Worm (Caenorhabditis elegans) whole organism, L4/young adult: ENCODE data around the gene metl-1.

Source experiments
- W03F9.2 ChIP-seq: fragments of 150-350 bp; optimal IDR thresholded peaks from 2 replicates; lab custom pipeline; 2014; ENCODE audit warnings: missing biosample characterization, missing genetic modification characterization
- dao-5 ChIP-seq: sonication (generic microtip); optimal IDR thresholded peaks from 2 replicates; lab custom pipeline; 2016; ENCODE audit warnings: missing genotype, missing genetic modification characterization, moderate library complexity, missing compliant biosample characterization
- him-1 ChIP-seq: sonication (generic microtip); optimal IDR thresholded peaks from 2 replicates; lab custom pipeline; 2016; ENCODE audit warnings: missing genotype, missing genetic modification reagents, missing genetic modification characterization, missing compliant biosample characterization

The metl-1 gene

ce11 chrII:11473525-11474181 is at the start of gene metl-1, which contains the start of gene W02B12.11:
metl-1 (minus strand) TSS chrII:11473575.
W02B12.11 (plus strand) TSS chrII:11473861.
- peak; percentile 38 for TF ChIP-seq him-1 (tag; lab: Kevin White, UChicago)
- no peak for TF ChIP-seq dao-5 (tag; lab: Kevin White, UChicago)
- TF ChIP-seq W03F9.2, result peak; percentile 85

DNA sequence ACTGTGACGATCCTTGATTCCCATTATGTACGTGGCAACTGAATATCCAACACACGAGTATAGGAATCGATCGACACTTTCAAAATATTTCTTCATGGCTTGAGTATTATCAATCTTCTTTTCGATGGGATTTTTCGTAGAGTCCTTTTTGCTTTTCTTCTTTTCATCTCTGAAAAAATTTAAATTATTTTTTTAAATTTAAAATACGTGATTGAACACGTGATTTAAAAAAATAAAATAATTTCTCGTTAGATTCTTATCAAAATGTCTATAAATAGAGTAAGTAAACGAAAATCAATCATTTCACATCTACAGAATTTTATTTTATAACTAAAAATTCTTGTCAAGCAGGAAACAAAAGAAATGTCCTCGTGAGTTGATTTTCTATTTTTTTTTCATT is 47.9 kb upstream of the metl-1 start, which contains the start of gene Y62F5A.10:
Gene Y62F5A.10 (plus strand): TSS at position 301 of the 400 bp plus-strand sequence.
- TF ChIP-seq dao-5 (tag; lab: Kevin White, UChicago) (no peak), W03F9.2 (no peak), him-1 (tag; lab: Kevin White, UChicago) (no peak)

DNA sequence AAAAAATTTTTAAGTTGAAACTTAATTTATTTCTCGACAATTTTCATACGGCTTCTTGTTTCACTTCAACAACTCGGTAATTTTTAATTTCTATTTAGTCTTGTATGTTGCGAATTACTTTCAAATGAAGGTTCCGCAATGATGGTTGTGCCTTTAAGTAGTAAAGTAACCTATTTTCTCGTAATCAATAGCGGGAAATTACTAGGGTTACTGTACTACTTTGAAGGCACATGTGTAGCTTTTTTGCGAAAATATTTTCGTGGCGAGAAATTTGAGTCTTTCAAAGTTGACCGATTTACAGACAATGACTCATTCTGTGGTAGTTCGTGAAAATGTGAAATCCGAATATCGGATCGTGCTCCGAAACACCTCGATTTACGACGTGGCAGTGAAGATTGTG is 44.8 kb upstream of the metl-1 start, which contains the start of gene B0334.10:
Gene B0334.10 (plus strand): TSS at position 301 of the 400 bp plus-strand sequence.
- TF ChIP-seq him-1 (tag; lab: Kevin White, UChicago) (no peak), W03F9.2 (no peak), dao-5 (tag; lab: Kevin White, UChicago) (no peak)

DNA sequence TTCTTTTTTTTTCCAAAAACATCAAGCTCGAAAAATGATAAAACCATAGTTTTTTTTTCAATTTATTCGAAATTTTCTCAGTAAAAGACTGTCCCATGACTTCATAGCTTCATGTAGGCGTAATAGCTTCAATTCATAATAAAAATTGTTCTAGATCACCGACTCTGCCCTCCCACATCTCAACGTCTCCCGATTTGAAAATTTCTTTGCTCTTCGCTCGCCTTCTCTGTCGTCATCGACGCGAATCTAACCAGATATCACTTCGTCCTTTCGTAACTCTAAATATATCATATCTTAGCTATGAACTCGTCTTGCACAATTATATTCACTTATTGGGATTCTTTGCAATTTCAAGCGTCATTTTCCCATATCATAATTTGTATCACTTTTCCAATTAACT is 41.4 kb upstream of the metl-1 start, which contains the start of gene srh-44:
Gene srh-44 (plus strand): TSS at position 301 of the 400 bp plus-strand sequence.
- TF ChIP-seq dao-5 (tag; lab: Kevin White, UChicago) (no peak), him-1 (tag; lab: Kevin White, UChicago) (no peak), W03F9.2 (no peak)

ce11 chrII:11512921-11513320 is 39.5 kb upstream of the metl-1 start:
- no peak for TF ChIP-seq dao-5 (tag; lab: Kevin White, UChicago)
- TF ChIP-seq him-1 (tag; lab: Kevin White, UChicago), result no peak
- TF ChIP-seq W03F9.2, result no peak

- TF ChIP-seq him-1 (tag; lab: Kevin White, UChicago) (no peak), dao-5 (tag; lab: Kevin White, UChicago) (no peak), W03F9.2 (no peak)
Observed at ce11 chrII:11510373-11510772, 37.0 kb upstream of the metl-1 start, which contains the start of gene npr-41. npr-41 (plus strand) TSS chrII:11510673.

ce11 chrII:11503761-11504160 is 30.4 kb upstream of the metl-1 start:
- TF ChIP-seq W03F9.2 (no peak), dao-5 (tag; lab: Kevin White, UChicago) (no peak), him-1 (tag; lab: Kevin White, UChicago) (no peak)

ce11 chrII:11501956-11502355 is 28.6 kb upstream of the metl-1 start:
- TF ChIP-seq dao-5 (tag; lab: Kevin White, UChicago) (no peak), him-1 (tag; lab: Kevin White, UChicago) (no peak), W03F9.2 (no peak)

- no peak for TF ChIP-seq W03F9.2
- TF ChIP-seq him-1 (tag; lab: Kevin White, UChicago), result no peak
- no peak for TF ChIP-seq dao-5 (tag; lab: Kevin White, UChicago)
Observed at ce11 chrII:11500198-11500597, 26.8 kb upstream of the metl-1 start, which contains the start of gene B0334.20. B0334.20 (minus strand) TSS chrII:11500459.

ce11 chrII:11497365-11497764 is 24.0 kb upstream of the metl-1 start, which contains the start of gene B0334.5:
B0334.5 (plus strand) TSS chrII:11497665.
- TF ChIP-seq him-1 (tag; lab: Kevin White, UChicago), result no peak

DNA sequence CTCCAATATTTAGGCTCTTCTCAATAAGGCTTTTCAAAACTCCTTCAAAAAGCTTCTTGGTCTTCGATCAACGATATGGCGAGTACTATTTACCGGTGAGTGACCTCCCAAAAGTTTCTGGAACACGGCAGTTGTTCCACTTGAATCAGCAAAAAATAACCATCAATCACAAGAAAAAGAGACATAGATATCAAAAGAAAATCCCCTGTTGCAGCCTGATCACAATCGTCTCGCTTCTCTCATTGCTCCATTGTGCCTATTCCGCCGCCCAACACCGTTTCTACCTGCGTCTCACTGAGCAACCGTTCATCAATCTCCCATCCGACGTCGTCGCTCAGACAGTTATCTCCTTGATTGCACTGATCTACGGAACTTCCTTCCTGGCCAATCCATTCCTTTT is 23.4 kb upstream of the metl-1 start, which contains the start of gene emc-5:
Gene emc-5 (plus strand): TSS at position 14 of the 400 bp plus-strand sequence.
- no peak for TF ChIP-seq dao-5 (tag; lab: Kevin White, UChicago)
- no peak for TF ChIP-seq W03F9.2
- no peak for TF ChIP-seq him-1 (tag; lab: Kevin White, UChicago)

DNA sequence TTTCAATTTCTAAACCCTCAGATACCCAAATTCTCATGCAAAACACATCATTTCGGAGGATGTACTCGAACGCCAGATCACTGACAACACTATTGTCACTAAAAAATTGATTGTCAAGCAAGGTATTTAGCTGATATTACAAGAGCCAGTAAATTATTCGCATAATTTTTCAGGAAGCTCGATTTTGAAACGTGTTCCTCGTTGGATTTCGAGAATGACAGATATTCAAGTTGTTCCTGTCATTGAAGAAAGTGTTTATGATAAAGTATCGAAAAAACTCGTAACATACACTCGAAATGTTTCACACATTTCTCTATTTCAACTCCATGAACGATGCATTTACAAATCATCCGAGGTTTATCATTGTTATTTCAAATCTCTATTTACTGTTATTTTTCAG is 22.4 kb upstream of the metl-1 start:
- TF ChIP-seq him-1 (tag; lab: Kevin White, UChicago), result no peak

DNA sequence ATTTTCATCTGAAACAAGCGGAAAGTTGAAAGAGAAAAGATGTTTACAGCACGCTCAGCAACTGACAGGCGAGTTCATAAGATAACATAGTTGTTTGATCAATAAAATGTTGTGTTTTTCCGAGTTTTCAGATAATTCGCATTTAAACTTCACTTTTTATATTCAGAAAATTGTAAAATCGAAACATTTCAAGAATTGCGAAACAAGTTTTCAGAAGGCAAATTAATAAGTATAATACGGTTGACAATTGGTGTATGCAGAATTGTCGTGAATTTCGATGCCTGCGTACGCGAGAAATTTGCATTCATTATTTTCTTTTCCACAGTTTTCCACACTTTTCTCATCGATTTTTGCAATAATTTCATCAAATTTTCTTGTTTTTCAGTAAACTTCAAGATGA is 21.9 kb upstream of the metl-1 start, which contains the start of the genes ooc-3 and B0334.4:
Gene ooc-3 (minus strand): TSS at position 15 of the 400 bp plus-strand sequence.
Gene B0334.4 (plus strand): TSS at position 386 of the 400 bp plus-strand sequence.
- no peak for TF ChIP-seq dao-5 (tag; lab: Kevin White, UChicago)

DNA sequence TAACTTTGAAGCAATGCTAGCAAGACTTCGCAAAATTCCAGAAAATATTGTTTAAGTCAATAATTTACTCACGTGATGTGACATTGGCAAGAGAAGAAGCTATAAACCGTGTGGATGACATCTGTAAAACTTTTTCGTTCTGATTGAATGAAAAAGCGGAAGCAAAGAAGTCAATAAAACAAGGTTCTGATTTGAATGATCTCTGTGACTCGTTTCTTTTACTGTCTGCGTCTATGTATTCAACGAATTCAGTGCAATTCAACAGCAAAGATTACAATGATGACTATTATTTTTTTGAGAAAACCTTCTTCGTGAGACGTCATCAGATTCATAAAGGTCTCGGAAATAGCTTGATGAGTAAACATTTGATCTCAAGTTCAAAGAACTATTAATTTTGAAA is 19.5 kb upstream of the metl-1 start, which contains the start of gene hacl-1:
Gene hacl-1 (minus strand): TSS at position 121 of the 400 bp plus-strand sequence.
- TF ChIP-seq him-1 (tag; lab: Kevin White, UChicago), result no peak
- no peak for TF ChIP-seq W03F9.2
